Worm (Caenorhabditis elegans) whole organism, L4 larva: Measurements from ENCODE around the gene ptp-3.

Experiments
- T20F7.1 ChIP-seq: fragments of 200-800 bp; sonication (Bioruptor generic); optimal IDR thresholded peaks from 2 replicates; lab custom pipeline; 2018; ENCODE audit warnings: mild to moderate bottlenecking, missing genetic modification characterization, missing compliant biosample characterization
- T26A8.4 ChIP-seq: fragments of 200-800 bp; sonication (Bioruptor generic); IDR thresholded peaks from 2 replicates; pipeline ENCODE4 v1.3.6; 2022; ENCODE audit warnings: missing genetic modification characterization, missing compliant biosample characterization
- Y48G9A.11 ChIP-seq: fragments of 200-800 bp; sonication (Bioruptor generic); IDR thresholded peaks from 2 replicates; pipeline ENCODE4 v1.3.6; 2022; ENCODE audit warnings: missing genetic modification reagents, missing genetic modification characterization, missing compliant biosample characterization
- aha-1 ChIP-seq: fragments of 150-350 bp; peaks from one replicate; lab custom pipeline; 2014; ENCODE audit warnings: missing biosample characterization, missing genetic modification characterization
- ama-1 ChIP-seq: fragments of 150-350 bp; optimal IDR thresholded peaks from 2 replicates; lab custom pipeline; 2014; ENCODE audit warnings: inconsistent platforms, mixed read lengths
- attf-4 ChIP-seq: sonication (generic microtip); optimal IDR thresholded peaks from 3 replicates; lab custom pipeline; 2017; ENCODE audit warnings: missing biosample characterization, missing genetic modification characterization
- ceh-20 ChIP-seq: fragments of 200-800 bp; sonication (Bioruptor generic); IDR thresholded peaks from 2 replicates; pipeline ENCODE4 v1.3.6; 2022; ENCODE audit warnings: missing genetic modification reagents, missing genetic modification characterization, missing compliant biosample characterization
- ceh-28 ChIP-seq: fragments of 150-350 bp; optimal IDR thresholded peaks from 2 replicates; lab custom pipeline; 2014; ENCODE audit warnings: missing biosample characterization, missing genetic modification reagents, missing genetic modification characterization
- ceh-44 ChIP-seq: fragments of 200-800 bp; sonication (Bioruptor generic); IDR thresholded peaks from 2 replicates; pipeline ENCODE4 v1.3.6; 2022; ENCODE audit warnings: missing genetic modification reagents, missing genetic modification characterization, missing compliant biosample characterization
- ces-1 ChIP-seq: fragments of 150-350 bp; sonication (generic microtip); optimal IDR thresholded peaks from 4 replicates; lab custom pipeline; 2014; ENCODE audit warnings: missing biosample characterization, missing genetic modification reagents, missing genetic modification characterization
- daf-12 ChIP-seq: fragments of 150-350 bp; optimal IDR thresholded peaks from 2 replicates; lab custom pipeline; 2014; ENCODE audit warnings: missing biosample characterization, missing genetic modification reagents, missing genetic modification characterization
- dmd-8 ChIP-seq: fragments of 200-800 bp; sonication (Bioruptor generic); IDR thresholded peaks from 2 replicates; pipeline ENCODE4 v1.3.6; 2022; ENCODE audit warnings: missing genetic modification characterization, missing compliant biosample characterization
- dmd-9 ChIP-seq: fragments of 200-800 bp; sonication (Bioruptor generic); IDR thresholded peaks from 2 replicates; pipeline ENCODE4 v1.3.6; 2022; ENCODE audit warnings: missing genetic modification reagents, missing genetic modification characterization, missing compliant biosample characterization
- egl-27 ChIP-seq: sonication (generic microtip); optimal IDR thresholded peaks from 3 replicates; lab custom pipeline; 2017; ENCODE audit warnings: missing biosample characterization, missing genetic modification reagents, missing genetic modification characterization
- fkh-10 ChIP-seq: fragments of 150-350 bp; optimal IDR thresholded peaks from 2 replicates; lab custom pipeline; 2014; ENCODE audit warnings: missing biosample characterization, missing genetic modification reagents, missing genetic modification characterization
- lim-7 ChIP-seq: fragments of 200-800 bp; sonication (Bioruptor generic); IDR thresholded peaks from 2 replicates; pipeline ENCODE4 v1.3.6; 2022; ENCODE audit warnings: missing genetic modification characterization, missing compliant biosample characterization
- madf-9 ChIP-seq: fragments of 200-800 bp; sonication (Bioruptor generic); conservative IDR thresholded peaks from 2 replicates; pipeline ENCODE4 v1.3.6; 2022; ENCODE audit warnings: missing genetic modification reagents, missing genetic modification characterization, missing compliant biosample characterization
- mes-2 ChIP-seq: sonication (generic microtip); optimal IDR thresholded peaks from 2 replicates; lab custom pipeline; 2016; ENCODE audit warnings: missing genotype, mild to moderate bottlenecking, missing genetic modification characterization, missing compliant biosample characterization; ENCODE audit not compliant: poor library complexity, severe bottlenecking
- mxl-3 ChIP-seq: fragments of 200-800 bp; sonication (Bioruptor generic); optimal IDR thresholded peaks from 2 replicates; lab custom pipeline; 2018; ENCODE audit warnings: mild to moderate bottlenecking, missing genetic modification characterization, missing compliant biosample characterization
- nhr-28 ChIP-seq: fragments of 150-350 bp; optimal IDR thresholded peaks from 2 replicates; lab custom pipeline; 2014; ENCODE audit warnings: missing biosample characterization, missing genetic modification characterization
- pha-4 ChIP-seq, 2 experiments: fragments of 150-350 bp in 1 of 2; fragments of 200-800 bp in 1 of 2; sonication (Bioruptor generic) in 1 of 2; IDR thresholded peaks in 1 of 2; optimal IDR thresholded peaks in 1 of 2; 2 replicates each; pipeline versions ENCODE4 v1.3.6 to Lab custom; 2014 to 2022; ENCODE audit warnings: missing genetic modification characterization in 2 of 2, missing genetic modification reagents in 2 of 2, missing biosample characterization in 1 of 2, missing compliant biosample characterization in 1 of 2
- sdz-12 ChIP-seq: fragments of 200-800 bp; sonication (Bioruptor generic); optimal IDR thresholded peaks from 2 replicates; lab custom pipeline; 2018; ENCODE audit warnings: mild to moderate bottlenecking, missing genetic modification characterization, missing compliant biosample characterization
- set-16 ChIP-seq: fragments of 200-800 bp; sonication (Bioruptor generic); IDR thresholded peaks from 2 replicates; pipeline ENCODE4 v1.3.6; 2022; ENCODE audit warnings: missing genetic modification reagents, missing genetic modification characterization, missing compliant biosample characterization
- snpc-1.2 ChIP-seq: fragments of 200-800 bp; sonication (Bioruptor generic); IDR thresholded peaks from 2 replicates; pipeline ENCODE4 v1.3.6; 2022; ENCODE audit warnings: missing genetic modification reagents, missing genetic modification characterization, missing compliant biosample characterization
- snpc-4 ChIP-seq: fragments of 150-350 bp; optimal IDR thresholded peaks from 2 replicates; lab custom pipeline; 2014; ENCODE audit warnings: missing biosample characterization, missing genetic modification characterization
- unc-62 ChIP-seq, 3 experiments: fragments of 150-350 bp in 1 of 3; sonication (generic microtip); optimal IDR thresholded peaks in 2 of 3; peaks in 1 of 3; 1 replicate in 1 of 3; 2 replicates in 2 of 3; lab custom pipeline; 2014 to 2017; ENCODE audit warnings: missing biosample characterization in 3 of 3, missing genetic modification characterization in 3 of 3, missing genetic modification reagents in 3 of 3, missing genotype in 1 of 3
- zag-1 ChIP-seq: fragments of 150-350 bp; optimal IDR thresholded peaks from 2 replicates; lab custom pipeline; 2014; ENCODE audit warnings: missing biosample characterization, missing genetic modification characterization
- zfp-2 ChIP-seq: sonication (generic microtip); optimal IDR thresholded peaks from 2 replicates; lab custom pipeline; 2016; ENCODE audit warnings: mild to moderate bottlenecking, missing genetic modification characterization, missing compliant biosample characterization
- zip-11 ChIP-seq: fragments of 200-800 bp; sonication (Bioruptor generic); IDR thresholded peaks from 2 replicates; pipeline ENCODE4 v1.3.6; 2022; ENCODE audit warnings: missing genetic modification characterization, missing compliant biosample characterization
- ztf-7 ChIP-seq: fragments of 150-350 bp; optimal IDR thresholded peaks from 2 replicates; lab custom pipeline; 2014; ENCODE audit warnings: missing biosample characterization, missing genetic modification characterization

The ptp-3 gene

DNA sequence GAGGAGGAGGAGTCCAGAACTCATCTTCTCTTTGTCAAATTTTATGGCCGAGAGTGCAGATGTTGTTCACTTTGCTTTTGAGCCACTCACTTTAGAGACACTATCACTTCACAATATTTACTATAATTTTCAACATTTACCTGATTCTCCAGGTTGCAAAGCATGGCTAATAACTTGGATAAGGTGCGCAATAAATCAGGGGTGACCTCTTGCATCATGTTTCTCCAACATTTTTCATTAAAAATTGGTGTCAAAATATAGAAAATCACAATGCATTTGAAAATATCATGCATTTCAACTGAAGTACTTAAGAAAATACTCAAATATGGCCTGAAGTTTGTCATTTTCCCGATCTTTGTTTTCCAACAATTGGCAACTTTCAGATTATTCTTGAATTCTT lies 20.3 kb downstream of the ptp-3 start:
- TF ChIP-seq madf-9 (GFP tag; lab: Robert Waterston, UW) (no peak), unc-62 (GFP tag; optimal IDR thresholded peaks at IDR 0.05 in 1 of 2; lab: Kevin White, UChicago) (peak in 1 of 2 experiments; percentile 97), unc-62 (tag; optimal IDR thresholded peaks at IDR 0.05; lab: Kevin White, UChicago) (no peak)

ce11 chrII:10999109-10999508 lies 23.8 kb downstream of the ptp-3 start:
- TF ChIP-seq aha-1 (peak; percentile 63), dmd-8 (GFP tag; lab: Robert Waterston, UW) (no peak), lim-7 (no peak), ceh-20 (no peak), sdz-12 (GFP tag; lab: Kevin White, UChicago) (no peak), ces-1 (peak; percentile 49), madf-9 (GFP tag; lab: Robert Waterston, UW) (no peak), ama-1 (lab: Kevin White, UChicago) (no peak), mes-2 (tag; lab: Kevin White, UChicago) (no peak), Y48G9A.11 (GFP tag; lab: Robert Waterston, UW) (no peak), zip-11 (no peak), zfp-2 (tag; lab: Kevin White, UChicago) (no peak), snpc-4 (tag; lab: Kevin White, UChicago) (no peak), set-16 (GFP tag; lab: Robert Waterston, UW) (0 out of 2 replicates have a peak, but pooled peaks have one; percentile 6)

DNA sequence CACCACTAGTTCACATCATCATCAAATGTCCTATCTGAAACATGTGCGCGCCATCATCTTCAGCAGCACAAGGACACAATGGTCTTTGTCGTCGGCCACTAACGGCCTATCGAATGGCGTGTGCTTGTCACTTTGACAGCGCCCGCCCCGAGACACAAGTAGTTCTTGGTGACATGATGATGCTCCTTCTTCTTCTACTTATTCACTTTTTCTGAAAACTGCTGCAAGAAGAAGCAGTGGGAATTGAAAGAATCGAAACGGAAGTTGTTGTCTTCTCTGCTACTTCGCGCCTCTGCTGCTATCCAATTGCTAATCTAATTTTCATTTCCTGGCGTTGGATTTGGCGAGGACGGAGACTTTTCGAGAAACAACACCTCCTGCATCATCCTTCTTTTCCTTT lies 29.0 kb downstream of the ptp-3 start:
- TF ChIP-seq zag-1: no peak
- peak in 1 of 2 experiments; percentile 94 for TF ChIP-seq unc-62 (GFP tag; optimal IDR thresholded peaks at IDR 0.05 in 1 of 2; lab: Kevin White, UChicago)
- TF ChIP-seq unc-62 (tag; optimal IDR thresholded peaks at IDR 0.05; lab: Kevin White, UChicago): no peak

- TF ChIP-seq ama-1 (lab: Kevin White, UChicago) (no peak), aha-1 (peak; percentile 92)
Measured at ce11 chrII:11010914-11011313, 35.6 kb downstream of the ptp-3 start.

- TF ChIP-seq pha-4 (GFP tag; IDR thresholded peaks at IDR 0.05; lab: Robert Waterston, UW) (peak; percentile 27; the same call in 1 of the 2 replicates), pha-4 (tag; optimal IDR thresholded peaks at IDR 0.05; lab: Kevin White, UChicago) (no peak), madf-9 (GFP tag; lab: Robert Waterston, UW) (no peak), T20F7.1 (GFP tag; lab: Kevin White, UChicago) (no peak), T26A8.4 (GFP tag; lab: Robert Waterston, UW) (0 out of 2 replicates have a peak, but pooled peaks have one; percentile 10), zip-11 (no peak), ztf-7 (tag; lab: Kevin White, UChicago) (no peak), nhr-28 (tag; lab: Kevin White, UChicago) (no peak), set-16 (GFP tag; lab: Robert Waterston, UW) (peak; percentile 96), fkh-10 (GFP tag; lab: Kevin White, UChicago) (no peak), ceh-28 (tag; lab: Kevin White, UChicago) (no peak), snpc-1.2 (GFP tag; lab: Robert Waterston, UW) (0 out of 2 replicates have a peak, but pooled peaks have one; percentile 43), dmd-8 (GFP tag; lab: Robert Waterston, UW) (0 out of 2 replicates have a peak, but pooled peaks have one; percentile 20), mes-2 (tag; lab: Kevin White, UChicago) (no peak), dmd-9 (GFP tag; lab: Robert Waterston, UW) (no peak), mxl-3 (GFP tag; lab: Kevin White, UChicago) (peak; percentile 41), ceh-44 (GFP tag; lab: Robert Waterston, UW) (no peak)
Measured at ce11 chrII:11012532-11013179, 37.3 kb downstream of the ptp-3 start.

DNA sequence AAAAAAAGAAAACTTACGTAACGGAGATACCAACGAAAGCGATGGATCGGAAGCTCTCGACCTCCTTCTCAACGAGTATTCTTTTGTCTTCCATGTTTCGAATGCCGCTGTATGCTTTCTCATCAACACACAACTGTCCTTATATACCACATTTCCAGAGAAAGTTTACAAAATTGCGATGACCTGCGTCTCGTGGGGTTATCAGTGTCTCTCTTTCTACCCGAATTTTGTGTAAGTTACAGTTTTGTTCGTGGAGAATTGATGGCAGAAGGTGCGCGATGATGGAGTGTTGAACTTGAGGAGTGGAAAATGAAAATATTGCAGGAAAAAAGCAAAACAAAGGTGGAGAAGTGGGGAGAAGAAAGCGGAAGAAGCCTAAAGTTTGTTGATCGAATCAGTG lies 38.3 kb downstream of the ptp-3 start, which contains the start of gene col-81:
Gene col-81 (minus strand): TSS at position 101 of the 400 bp plus-strand sequence.
- TF ChIP-seq unc-62 (GFP tag; optimal IDR thresholded peaks at IDR 0.05 in 1 of 2; lab: Kevin White, UChicago) (peak in 1 of 2 experiments; percentile 12), unc-62 (tag; optimal IDR thresholded peaks at IDR 0.05; lab: Kevin White, UChicago) (no peak), attf-4 (tag; lab: Kevin White, UChicago) (no peak), egl-27 (tag; lab: Kevin White, UChicago) (no peak), daf-12 (tag; lab: Kevin White, UChicago) (no peak)
- TF ChIP-seq, all 104 proteins: peak for 1
